Worm (Caenorhabditis elegans) whole organism, L2 larva: ENCODE data around the gene nimk-1.

ENCODE experiments used
- ZK546.5 ChIP-seq: sonication (generic microtip); optimal IDR thresholded peaks from 2 replicates; lab custom pipeline; 2017; ENCODE audit warnings: missing biosample characterization, missing genetic modification characterization
- ama-1 ChIP-seq: fragments of 150-350 bp; optimal IDR thresholded peaks from 2 replicates; lab custom pipeline; 2018; ENCODE audit warnings: inconsistent platforms
- elt-1 ChIP-seq: fragments of 150-350 bp; optimal IDR thresholded peaks from 2 replicates; lab custom pipeline; 2014; ENCODE audit warnings: missing biosample characterization, missing genetic modification characterization
- elt-3 ChIP-seq: sonication (generic microtip); optimal IDR thresholded peaks from 2 replicates; lab custom pipeline; 2017; ENCODE audit warnings: missing biosample characterization, missing genetic modification characterization
- gmeb-1 ChIP-seq: fragments of 150-350 bp; optimal IDR thresholded peaks from 2 replicates; lab custom pipeline; 2014; ENCODE audit warnings: missing biosample characterization, missing genetic modification characterization
- lin-11 ChIP-seq: fragments of 150-350 bp; sonication (generic microtip); optimal IDR thresholded peaks from 2 replicates; lab custom pipeline; 2014; ENCODE audit warnings: missing biosample characterization, missing genetic modification characterization, inconsistent platforms, mixed read lengths
- nhr-11 ChIP-seq: fragments of 150-350 bp; optimal IDR thresholded peaks from 2 replicates; lab custom pipeline; 2014; ENCODE audit warnings: missing biosample characterization, missing genetic modification characterization
- nhr-23 ChIP-seq: fragments of 150-350 bp; optimal IDR thresholded peaks from 2 replicates; lab custom pipeline; 2014; ENCODE audit warnings: missing biosample characterization, missing genetic modification reagents, missing genetic modification characterization
- sem-4 ChIP-seq: fragments of 150-350 bp; optimal IDR thresholded peaks from 2 replicates; lab custom pipeline; 2014; ENCODE audit warnings: missing biosample characterization, missing genetic modification reagents, missing genetic modification characterization
- sma-9 ChIP-seq, 2 experiments: fragments of 150-350 bp in 1 of 2; sonication (generic microtip) in 1 of 2; optimal IDR thresholded peaks; 2 replicates each; lab custom pipeline; 2014 to 2016; ENCODE audit warnings: missing genetic modification characterization in 2 of 2, mild to moderate bottlenecking in 1 of 2, missing biosample characterization in 1 of 2, missing compliant biosample characterization in 1 of 2, missing genetic modification reagents in 1 of 2, moderate library complexity in 1 of 2
- snpc-4 ChIP-seq: fragments of 150-350 bp; optimal IDR thresholded peaks from 2 replicates; lab custom pipeline; 2014; ENCODE audit warnings: missing biosample characterization, missing genetic modification characterization
- unc-39 ChIP-seq: fragments of 150-350 bp; optimal IDR thresholded peaks from 2 replicates; lab custom pipeline; 2014; ENCODE audit warnings: missing biosample characterization, missing genetic modification characterization
- unc-62 ChIP-seq: fragments of 150-350 bp; optimal IDR thresholded peaks from 2 replicates; lab custom pipeline; 2014; ENCODE audit warnings: missing biosample characterization, missing genetic modification reagents, missing genetic modification characterization

ce11 chrII:12547547-12547946 lies 12.0 kb downstream of the nimk-1 start, which contains the start of gene F49C5.16:
- TF ChIP-seq sem-4 (tag; lab: Kevin White, UChicago) (no peak), unc-62 (GFP tag; lab: Kevin White, UChicago) (no peak), snpc-4 (tag; lab: Kevin White, UChicago) (no peak), ama-1 (lab: Kevin White, UChicago) (no peak), ZK546.5 (tag; lab: Kevin White, UChicago) (no peak), nhr-23 (no peak), gmeb-1 (tag; lab: Kevin White, UChicago) (no peak), sma-9 (GFP tag; optimal IDR thresholded peaks at IDR 0.05; lab: Kevin White, UChicago) (no peak), sma-9 (tag; optimal IDR thresholded peaks at IDR 0.05; lab: Kevin White, UChicago) (no peak), nhr-11 (tag; lab: Kevin White, UChicago) (no peak), elt-1 (tag; lab: Kevin White, UChicago) (no peak), elt-3 (no peak), lin-11 (no peak), unc-39 (tag; lab: Kevin White, UChicago) (no peak)
